Worm (Caenorhabditis elegans): ENCODE data around the gene R03D7.8.

The R03D7.8 gene

DNA sequence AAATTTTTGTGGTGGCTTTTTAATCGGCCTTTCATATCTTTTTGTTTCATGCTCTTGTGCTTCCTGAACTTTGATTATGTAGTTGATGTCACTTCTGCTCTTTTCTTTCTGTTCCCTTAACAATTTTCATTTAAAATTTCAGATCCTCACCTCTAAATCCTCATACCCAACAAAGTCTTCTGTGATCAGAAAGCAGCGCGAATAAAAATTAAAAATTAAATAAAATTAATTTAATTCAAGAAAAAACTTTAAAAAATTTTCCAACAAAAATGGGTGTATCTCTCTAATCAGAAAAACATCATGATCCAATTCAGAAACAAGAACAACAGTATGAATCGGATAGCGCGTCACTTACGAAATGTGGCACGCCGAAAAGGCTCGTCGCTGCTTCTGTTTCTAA is 18.5 kb upstream of the R03D7.8 start, which contains the start of gene ptp-3:
Gene ptp-3 (plus strand): TSS at position 301 of the 400 bp plus-strand sequence.
- TF ChIP-seq tab-1 (GFP tag; IDR thresholded peaks at IDR 0.05) (no peak), T22C8.4 (GFP tag; IDR thresholded peaks at IDR 0.05) (no peak), ref-1 (GFP tag; conservative IDR thresholded peaks at IDR 0.05) (no peak), med-1 (GFP tag; optimal IDR thresholded peaks at IDR 0.05; ENCODE audit: insufficient read depth) (no peak), cog-1 (tag; optimal IDR thresholded peaks at IDR 0.05) (no peak), klf-2 (GFP tag; conservative IDR thresholded peaks at IDR 0.05) (no peak), flt-1 (GFP tag; IDR thresholded peaks at IDR 0.05) (no peak), ztf-29 (GFP tag; IDR thresholded peaks at IDR 0.05) (no peak), ztf-23 (GFP tag; IDR thresholded peaks at IDR 0.05) (no peak)

DNA sequence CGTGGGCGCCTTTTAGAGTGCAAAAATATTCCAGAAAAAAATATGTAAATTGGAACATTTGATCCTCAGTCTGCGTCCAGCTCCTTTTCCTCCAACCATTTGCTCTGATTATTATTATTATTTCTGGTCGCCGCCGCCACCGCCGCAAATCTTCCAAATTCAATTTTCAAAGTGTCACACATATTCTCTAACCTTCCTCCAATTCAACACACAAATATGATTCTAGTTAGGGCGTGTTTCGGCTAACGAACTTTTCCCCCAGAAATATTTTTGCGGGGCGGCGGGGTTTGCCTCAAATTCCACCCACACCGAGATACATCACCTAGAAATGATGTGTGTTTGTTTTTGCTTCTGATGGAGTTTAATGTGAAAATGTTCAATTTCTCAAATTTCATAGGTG is 15.0 kb upstream of the R03D7.8 start:
- no peak for TF ChIP-seq ztf-29 (GFP tag; IDR thresholded peaks at IDR 0.05)
- no peak for TF ChIP-seq klf-2 (GFP tag; conservative IDR thresholded peaks at IDR 0.05)
- TF ChIP-seq ref-1 (GFP tag; conservative IDR thresholded peaks at IDR 0.05), result no peak
- no peak for TF ChIP-seq T22C8.4 (GFP tag; IDR thresholded peaks at IDR 0.05)
- TF ChIP-seq med-1 (GFP tag; optimal IDR thresholded peaks at IDR 0.05; ENCODE audit: insufficient read depth), result no peak
- no peak for TF ChIP-seq ztf-23 (GFP tag; IDR thresholded peaks at IDR 0.05)
- no peak for TF ChIP-seq cog-1 (tag; optimal IDR thresholded peaks at IDR 0.05)
- no peak for TF ChIP-seq flt-1 (GFP tag; IDR thresholded peaks at IDR 0.05)
- no peak for TF ChIP-seq tab-1 (GFP tag; IDR thresholded peaks at IDR 0.05)

DNA sequence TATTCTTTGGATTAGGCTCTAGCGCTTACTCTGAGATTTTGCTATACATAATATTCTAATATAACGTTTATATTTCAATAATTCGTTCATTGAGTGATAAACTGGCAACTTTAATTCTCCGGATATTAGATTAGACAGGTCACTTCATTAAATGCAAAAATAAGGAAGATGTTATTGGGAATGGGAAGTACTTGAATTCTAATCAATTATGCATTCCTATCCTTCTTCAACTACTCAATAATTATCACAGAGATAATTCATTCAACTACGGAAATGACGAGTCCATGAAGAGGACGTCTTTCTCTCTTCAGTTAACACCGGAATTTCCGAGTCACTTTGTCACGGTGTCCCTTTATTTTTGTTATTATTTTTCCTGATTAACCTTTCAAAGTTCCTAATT is 13.9 kb upstream of the R03D7.8 start:
- TF ChIP-seq ref-1 (GFP tag; conservative IDR thresholded peaks at IDR 0.05), result no peak

- TF ChIP-seq klf-2 (GFP tag; conservative IDR thresholded peaks at IDR 0.05) (no peak), ref-1 (GFP tag; conservative IDR thresholded peaks at IDR 0.05) (no peak), med-1 (GFP tag; optimal IDR thresholded peaks at IDR 0.05; ENCODE audit: insufficient read depth) (no peak), tab-1 (GFP tag; IDR thresholded peaks at IDR 0.05) (no peak), ztf-29 (GFP tag; IDR thresholded peaks at IDR 0.05) (no peak), cog-1 (tag; optimal IDR thresholded peaks at IDR 0.05) (no peak), flt-1 (GFP tag; IDR thresholded peaks at IDR 0.05) (no peak), ztf-23 (GFP tag; IDR thresholded peaks at IDR 0.05) (no peak), T22C8.4 (GFP tag; IDR thresholded peaks at IDR 0.05) (no peak)
Measured at ce11 chrII:10964748-10965147, 8.1 kb upstream of the R03D7.8 start.

ce11 chrII:10959676-10960075 is 3.0 kb upstream of the R03D7.8 start:
- TF ChIP-seq klf-2 (GFP tag; conservative IDR thresholded peaks at IDR 0.05) (no peak), ztf-23 (GFP tag; IDR thresholded peaks at IDR 0.05) (no peak), T22C8.4 (GFP tag; IDR thresholded peaks at IDR 0.05) (no peak), ztf-29 (GFP tag; IDR thresholded peaks at IDR 0.05) (no peak), cog-1 (tag; optimal IDR thresholded peaks at IDR 0.05) (no peak), tab-1 (GFP tag; IDR thresholded peaks at IDR 0.05) (no peak), flt-1 (GFP tag; IDR thresholded peaks at IDR 0.05) (no peak), ref-1 (GFP tag; conservative IDR thresholded peaks at IDR 0.05) (no peak), med-1 (GFP tag; optimal IDR thresholded peaks at IDR 0.05; ENCODE audit: insufficient read depth) (no peak)

ce11 chrII:10959138-10959537 is 2.4 kb upstream of the R03D7.8 start:
- TF ChIP-seq ztf-23 (GFP tag; IDR thresholded peaks at IDR 0.05), result no peak
- TF ChIP-seq ztf-29 (GFP tag; IDR thresholded peaks at IDR 0.05), result no peak
- no peak for TF ChIP-seq med-1 (GFP tag; optimal IDR thresholded peaks at IDR 0.05; ENCODE audit: insufficient read depth)
- TF ChIP-seq flt-1 (GFP tag; IDR thresholded peaks at IDR 0.05), result no peak
- no peak for TF ChIP-seq tab-1 (GFP tag; IDR thresholded peaks at IDR 0.05)
- no peak for TF ChIP-seq klf-2 (GFP tag; conservative IDR thresholded peaks at IDR 0.05)
- TF ChIP-seq T22C8.4 (GFP tag; IDR thresholded peaks at IDR 0.05), result no peak
- TF ChIP-seq ref-1 (GFP tag; conservative IDR thresholded peaks at IDR 0.05), result no peak
- TF ChIP-seq cog-1 (tag; optimal IDR thresholded peaks at IDR 0.05), result no peak

DNA sequence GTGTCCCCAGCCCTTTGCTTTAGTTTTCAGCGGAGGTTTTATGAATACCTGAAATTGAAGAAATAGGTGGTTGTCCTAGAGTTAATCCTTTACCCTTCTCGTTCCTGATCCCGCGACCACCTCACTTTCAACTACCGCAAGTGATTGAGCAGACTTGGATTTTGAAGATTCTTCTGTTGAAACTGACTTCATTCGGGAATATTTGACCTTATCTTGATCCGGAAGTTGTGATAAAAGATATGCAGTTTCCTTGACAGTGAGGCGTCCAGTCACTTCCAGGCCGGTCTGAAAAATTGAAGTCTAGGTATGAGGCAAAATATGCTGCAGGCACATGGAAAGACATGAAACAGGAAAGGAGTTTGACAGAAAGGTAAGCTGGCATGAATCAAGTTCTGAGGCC is 1.6 kb downstream of the R03D7.8 start:
- TF ChIP-seq flt-1 (GFP tag; IDR thresholded peaks at IDR 0.05), result no peak
- no peak for TF ChIP-seq cog-1 (tag; optimal IDR thresholded peaks at IDR 0.05)
- TF ChIP-seq klf-2 (GFP tag; conservative IDR thresholded peaks at IDR 0.05), result no peak
- no peak for TF ChIP-seq ztf-23 (GFP tag; IDR thresholded peaks at IDR 0.05)
- TF ChIP-seq med-1 (GFP tag; optimal IDR thresholded peaks at IDR 0.05; ENCODE audit: insufficient read depth), result no peak
- TF ChIP-seq T22C8.4 (GFP tag; IDR thresholded peaks at IDR 0.05), result no peak
- TF ChIP-seq tab-1 (GFP tag; IDR thresholded peaks at IDR 0.05), result no peak
- no peak for TF ChIP-seq ztf-29 (GFP tag; IDR thresholded peaks at IDR 0.05)
- no peak for TF ChIP-seq ref-1 (GFP tag; conservative IDR thresholded peaks at IDR 0.05)

DNA sequence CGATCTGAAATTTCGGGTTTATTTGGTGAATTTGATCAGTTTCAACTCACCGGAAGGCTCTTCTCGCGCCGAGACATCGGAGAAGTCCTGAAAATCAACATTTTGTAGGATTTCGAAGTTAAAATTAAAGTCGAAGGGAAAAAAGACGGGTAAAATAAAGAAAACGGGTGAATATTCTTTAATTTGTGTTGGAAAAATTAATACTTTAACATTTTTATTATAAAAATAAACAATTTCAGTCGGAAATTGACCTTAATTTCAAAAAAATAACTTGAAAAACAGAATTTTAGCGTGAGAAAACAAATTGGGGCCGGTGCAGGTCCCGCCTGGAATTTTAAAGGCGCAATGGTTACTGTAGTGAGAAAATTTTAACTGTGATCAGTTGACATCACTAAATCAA is 3.6 kb downstream of the R03D7.8 start, which contains the start of gene nos-1:
Gene nos-1 (minus strand): TSS at position 101 of the 400 bp plus-strand sequence.
- no peak for TF ChIP-seq T22C8.4 (GFP tag; IDR thresholded peaks at IDR 0.05)
- TF ChIP-seq klf-2 (GFP tag; conservative IDR thresholded peaks at IDR 0.05), result no peak
- no peak for TF ChIP-seq flt-1 (GFP tag; IDR thresholded peaks at IDR 0.05)
- TF ChIP-seq cog-1 (tag; optimal IDR thresholded peaks at IDR 0.05), result no peak
- no peak for TF ChIP-seq tab-1 (GFP tag; IDR thresholded peaks at IDR 0.05)
- TF ChIP-seq med-1 (GFP tag; optimal IDR thresholded peaks at IDR 0.05; ENCODE audit: insufficient read depth), result no peak
- TF ChIP-seq ztf-29 (GFP tag; IDR thresholded peaks at IDR 0.05), result no peak
- no peak for TF ChIP-seq ref-1 (GFP tag; conservative IDR thresholded peaks at IDR 0.05)
- no peak for TF ChIP-seq ztf-23 (GFP tag; IDR thresholded peaks at IDR 0.05)

DNA sequence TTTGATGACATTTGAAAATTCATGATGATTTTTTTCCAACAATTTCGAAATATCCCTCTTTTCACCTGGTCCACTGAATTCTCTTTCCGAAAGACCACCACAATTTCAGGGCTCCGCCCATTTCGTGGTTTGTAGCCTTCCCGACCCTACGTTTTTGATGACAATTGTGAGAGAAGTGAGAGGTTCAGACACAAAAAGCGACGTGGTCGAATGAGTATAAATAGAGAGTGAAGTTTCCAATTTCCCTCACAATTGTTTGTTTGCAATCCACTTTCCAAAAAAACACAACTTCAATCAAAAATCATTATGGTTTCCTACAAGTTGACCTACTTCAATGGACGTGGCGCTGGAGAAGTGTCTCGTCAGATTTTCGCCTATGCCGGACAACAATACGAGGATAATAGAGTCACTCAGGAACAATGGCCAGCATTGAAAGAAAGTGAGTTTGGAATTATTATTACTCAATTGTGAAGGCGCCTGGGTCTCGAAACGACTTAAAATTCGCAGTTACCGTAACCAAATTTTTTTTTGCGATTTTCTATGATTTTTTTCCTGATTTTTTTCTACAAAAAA is 6.5 kb downstream of the R03D7.8 start, which contains the start of gene gst-5:
Gene gst-5 (plus strand): TSS at position 246 of the 573 bp plus-strand sequence.
- TF ChIP-seq flt-1 (GFP tag; IDR thresholded peaks at IDR 0.05) (no peak), med-1 (GFP tag; optimal IDR thresholded peaks at IDR 0.05; ENCODE audit: insufficient read depth) (no peak), ztf-29 (GFP tag; IDR thresholded peaks at IDR 0.05) (no peak), klf-2 (GFP tag; conservative IDR thresholded peaks at IDR 0.05) (no peak), tab-1 (GFP tag; IDR thresholded peaks at IDR 0.05) (no peak), ref-1 (GFP tag; conservative IDR thresholded peaks at IDR 0.05) (no peak), ztf-23 (GFP tag; IDR thresholded peaks at IDR 0.05) (no peak)

ce11 chrII:10949383-10949782 is 7.3 kb downstream of the R03D7.8 start:
- no peak for TF ChIP-seq tab-1 (GFP tag; IDR thresholded peaks at IDR 0.05)
- TF ChIP-seq ref-1 (GFP tag; conservative IDR thresholded peaks at IDR 0.05), result no peak
- no peak for TF ChIP-seq klf-2 (GFP tag; conservative IDR thresholded peaks at IDR 0.05)
- no peak for TF ChIP-seq med-1 (GFP tag; optimal IDR thresholded peaks at IDR 0.05; ENCODE audit: insufficient read depth)
- TF ChIP-seq cog-1 (tag; optimal IDR thresholded peaks at IDR 0.05), result no peak
- no peak for TF ChIP-seq T22C8.4 (GFP tag; IDR thresholded peaks at IDR 0.05)
- no peak for TF ChIP-seq ztf-23 (GFP tag; IDR thresholded peaks at IDR 0.05)
- no peak for TF ChIP-seq ztf-29 (GFP tag; IDR thresholded peaks at IDR 0.05)
- no peak for TF ChIP-seq flt-1 (GFP tag; IDR thresholded peaks at IDR 0.05)
